Worm (Caenorhabditis elegans): ENCODE measurements around the gene efl-1.

DNA sequence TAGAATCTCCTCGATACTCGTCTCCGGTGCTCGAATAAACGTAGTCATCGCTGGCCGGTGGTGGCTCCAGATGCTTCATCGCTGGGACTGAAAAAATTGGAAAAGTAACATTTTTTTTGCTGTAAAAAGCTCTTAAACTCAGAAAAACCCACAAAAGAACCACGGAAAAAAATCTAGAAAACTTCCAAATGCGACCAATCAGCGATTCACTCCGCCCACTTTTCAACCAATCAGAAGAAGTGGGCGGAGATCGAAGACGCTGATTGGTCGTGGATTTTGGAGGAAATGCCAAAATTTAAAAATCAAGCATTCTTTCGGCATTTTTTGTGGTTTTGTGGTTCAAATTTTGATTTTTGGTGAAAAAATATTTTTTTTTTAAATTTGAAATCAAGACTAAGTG is 6.5 kb downstream of the efl-1 start:
- TF ChIP-seq tra-4 (tag; optimal IDR thresholded peaks at IDR 0.05) (no peak), sea-1 (GFP tag; conservative IDR thresholded peaks at IDR 0.05) (no peak), ceh-13 (GFP tag; optimal IDR thresholded peaks at IDR 0.05) (no peak), hmbx-1 (tag; optimal IDR thresholded peaks at IDR 0.05) (no peak), tbx-11 (GFP tag; IDR thresholded peaks at IDR 0.05) (no peak), aly-1 (tag; optimal IDR thresholded peaks at IDR 0.05) (no peak), ama-1 (optimal IDR thresholded peaks at IDR 0.05) (no peak), ceh-36 (tag; optimal IDR thresholded peaks at IDR 0.05) (no peak), B0310.2 (tag; optimal IDR thresholded peaks at IDR 0.05) (no peak), hnd-1 (tag; optimal IDR thresholded peaks at IDR 0.05) (no peak), pes-1 (GFP tag; IDR thresholded peaks at IDR 0.05) (no peak), flt-1 (GFP tag; IDR thresholded peaks at IDR 0.05) (no peak), ets-7 (tag; optimal IDR thresholded peaks at IDR 0.05) (no peak), F13C5.2 (tag; optimal IDR thresholded peaks at IDR 0.05) (no peak)

All from whole organism, early embryonic.